Worm (Caenorhabditis elegans): Measurements from ENCODE around the gene ipp-5.

Gene ipp-5

DNA sequence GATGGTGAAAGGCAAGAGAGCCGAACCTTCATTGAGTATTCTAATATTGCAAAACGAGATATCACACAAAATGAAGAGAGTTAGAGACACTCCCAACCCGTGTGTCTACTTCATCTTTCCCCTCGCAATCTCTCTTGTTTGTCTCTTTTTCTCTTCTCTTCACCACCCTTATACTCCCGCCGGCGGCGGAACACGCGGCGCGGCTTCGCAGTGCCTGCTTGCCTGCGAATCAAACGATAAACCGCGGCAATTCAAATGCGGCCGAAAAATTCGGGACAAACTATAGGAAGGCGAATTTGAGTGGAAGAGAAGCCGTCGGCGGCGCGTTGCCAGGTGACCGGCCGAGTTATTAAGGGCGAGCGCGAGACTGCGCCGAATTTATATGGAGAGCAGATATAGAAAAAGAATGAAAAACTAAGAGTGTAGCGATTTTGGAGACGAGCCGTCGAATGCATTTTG, 46.7 kb upstream of the ipp-5 start, which contains the start of gene klp-13 (continued):
- TF ChIP-seq cebp-1 (GFP tag; IDR thresholded peaks at IDR 0.05) (no peak), cebp-1 (tag; optimal IDR thresholded peaks at IDR 0.05) (no peak), pbrm-1 (GFP tag; IDR thresholded peaks at IDR 0.05) (peak; percentile 48; the same call in 1 of the 2 replicates), nfya-2 (GFP tag; IDR thresholded peaks at IDR 0.05) (no peak), F57A8.1 (GFP tag; optimal IDR thresholded peaks at IDR 0.05) (peak; percentile 55), nfya-1 (tag; optimal IDR thresholded peaks at IDR 0.05; ENCODE audit: borderline replicate concordance, insufficient read depth) (no peak), ceh-79 (tag; optimal IDR thresholded peaks at IDR 0.05) (no peak), ceh-100 (GFP tag; IDR thresholded peaks at IDR 0.05) (no peak), nhr-27 (tag; optimal IDR thresholded peaks at IDR 0.05) (no peak), snpc-4 (GFP tag; optimal IDR thresholded peaks at IDR 0.05) (no peak), snpc-4 (tag; optimal IDR thresholded peaks at IDR 0.05) (peak in 1 of 4 experiments; percentile 57), repo-1 (tag; optimal IDR thresholded peaks at IDR 0.05) (no peak), zfh-2 (GFP tag; conservative IDR thresholded peaks at IDR 0.05) (peak; percentile 97), unc-130 (GFP tag; optimal IDR thresholded peaks at IDR 0.05) (no peak), let-607 (tag; optimal IDR thresholded peaks at IDR 0.05) (peak; percentile 30 to 83), akir-1 (GFP tag; optimal IDR thresholded peaks at IDR 0.05) (no peak), ceh-91 (GFP tag; IDR thresholded peaks at IDR 0.05) (no peak), rec-8 (tag; optimal IDR thresholded peaks at IDR 0.05) (no peak), ceh-40 (GFP tag; IDR thresholded peaks at IDR 0.05) (no peak), ztf-26 (tag; optimal IDR thresholded peaks at IDR 0.05) (peak; percentile 10), gei-17 (GFP tag; optimal IDR thresholded peaks at IDR 0.05) (peak; percentile 45), ztf-6 (GFP tag; IDR thresholded peaks at IDR 0.05) (no peak), atf-7 (tag; optimal IDR thresholded peaks at IDR 0.05) (no peak), Y67H2A.10 (GFP tag; conservative IDR thresholded peaks at IDR 0.05) (0 out of 2 replicates have a peak, but pooled peaks have one; percentile 49), fkh-3 (tag; optimal IDR thresholded peaks at IDR 0.05) (no peak), K11D2.4 (GFP tag; IDR thresholded peaks at IDR 0.05) (peak; percentile 67), F22D6.2 (tag; optimal IDR thresholded peaks at IDR 0.05) (no peak), D2030.7 (GFP tag; IDR thresholded peaks at IDR 0.05) (no peak), mxl-1 (tag; optimal IDR thresholded peaks at IDR 0.05) (no peak), F55B11.4 (tag; optimal IDR thresholded peaks at IDR 0.05; ENCODE audit: borderline replicate concordance, insufficient read depth) (no peak), B0019.2 (GFP tag; conservative IDR thresholded peaks at IDR 0.05) (no peak), Y95B8A.8 (GFP tag; IDR thresholded peaks at IDR 0.05) (no peak), hrde-1 (tag; optimal IDR thresholded peaks at IDR 0.05; ENCODE audit: borderline replicate concordance) (no peak)

DNA sequence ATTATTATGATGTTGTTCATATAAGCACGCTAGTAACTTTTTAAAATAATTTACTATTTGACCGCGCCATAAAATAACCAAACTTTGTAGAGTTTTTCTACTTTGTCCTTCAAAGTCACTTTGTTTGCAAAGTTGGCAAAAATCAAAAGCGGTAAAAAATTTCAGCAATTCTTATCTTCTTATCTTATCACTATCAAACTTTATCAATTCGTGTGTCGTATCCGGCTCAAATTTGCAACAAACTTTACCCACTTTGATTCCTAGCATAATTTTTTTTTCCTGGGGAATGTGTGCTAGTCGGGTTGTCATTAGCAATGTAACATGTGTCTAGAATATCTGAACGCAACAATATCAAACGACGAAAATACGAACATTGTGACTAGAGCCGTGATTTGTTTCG, 45.5 kb upstream of the ipp-5 start:
- TF ChIP-seq ceh-58 (GFP tag; IDR thresholded peaks at IDR 0.05), result no peak
- TF ChIP-seq C17E4.6 (GFP tag; IDR thresholded peaks at IDR 0.05), result no peak
- TF ChIP-seq tbx-9 (tag; optimal IDR thresholded peaks at IDR 0.05; ENCODE audit: borderline replicate concordance), result no peak
- no peak for TF ChIP-seq mxl-1 (tag; optimal IDR thresholded peaks at IDR 0.05)
- TF ChIP-seq C06A6.2 (GFP tag; conservative IDR thresholded peaks at IDR 0.05), result no peak
- no peak for TF ChIP-seq madf-3 (GFP tag; IDR thresholded peaks at IDR 0.05)
- TF ChIP-seq ztf-6 (GFP tag; IDR thresholded peaks at IDR 0.05), result no peak
- no peak for TF ChIP-seq hlh-12 (tag; optimal IDR thresholded peaks at IDR 0.05)
- TF ChIP-seq tbp1 (GFP tag; optimal IDR thresholded peaks at IDR 0.05), result no peak
- no peak for TF ChIP-seq ztf-3 (GFP tag; optimal IDR thresholded peaks at IDR 0.05)
- no peak for TF ChIP-seq Y95B8A.8 (GFP tag; IDR thresholded peaks at IDR 0.05)
- no peak for TF ChIP-seq F52B5.7 (tag; optimal IDR thresholded peaks at IDR 0.05)
- TF ChIP-seq madf-6 (GFP tag; IDR thresholded peaks at IDR 0.05), result no peak
- TF ChIP-seq atf-7 (tag; optimal IDR thresholded peaks at IDR 0.05), result no peak
- TF ChIP-seq Y67H2A.10 (GFP tag; conservative IDR thresholded peaks at IDR 0.05), result no peak
- no peak for TF ChIP-seq snpc-1.1 (tag; optimal IDR thresholded peaks at IDR 0.05; ENCODE audit: insufficient read depth)

Data from whole organism, young adult.